Worm (Caenorhabditis elegans) whole organism, early embryonic: ENCODE results near the gene F32D1.3.

Experiments used
- B0310.2 ChIP-seq: sonication (generic microtip); optimal IDR thresholded peaks from 2 replicates; lab custom pipeline; 2016; ENCODE audit warnings: mild to moderate bottlenecking, missing genetic modification characterization, missing compliant biosample characterization
- F13C5.2 ChIP-seq: sonication (generic microtip); optimal IDR thresholded peaks from 2 replicates; lab custom pipeline; 2017; ENCODE audit warnings: mild to moderate bottlenecking, missing genetic modification characterization, inconsistent platforms, missing compliant biosample characterization
- aly-1 ChIP-seq: sonication (generic microtip); optimal IDR thresholded peaks from 2 replicates; lab custom pipeline; 2016; ENCODE audit warnings: missing genetic modification characterization, missing compliant biosample characterization
- ama-1 ChIP-seq: fragments of 150-350 bp; optimal IDR thresholded peaks from 2 replicates; lab custom pipeline; 2014
- ceh-13 ChIP-seq: fragments of 200-800 bp; sonication (Bioruptor generic); optimal IDR thresholded peaks from 2 replicates; lab custom pipeline; 2018; ENCODE audit warnings: mild to moderate bottlenecking, missing genetic modification characterization, missing compliant biosample characterization
- ceh-36 ChIP-seq: sonication (generic microtip); optimal IDR thresholded peaks from 2 replicates; lab custom pipeline; 2016; ENCODE audit warnings: missing genetic modification characterization, inconsistent platforms, missing compliant biosample characterization
- ets-7 ChIP-seq: sonication (generic microtip); optimal IDR thresholded peaks from 2 replicates; lab custom pipeline; 2016; ENCODE audit warnings: missing genotype, missing genetic modification characterization, missing compliant biosample characterization
- flt-1 ChIP-seq: fragments of 200-800 bp; sonication (Bioruptor generic); IDR thresholded peaks from 2 replicates; pipeline ENCODE4 v1.3.6; 2022; ENCODE audit warnings: missing genetic modification characterization, missing compliant biosample characterization
- hmbx-1 ChIP-seq: sonication (generic microtip); optimal IDR thresholded peaks from 2 replicates; lab custom pipeline; 2016; ENCODE audit warnings: mild to moderate bottlenecking, missing genetic modification characterization, missing compliant biosample characterization
- hmg-4 ChIP-seq: fragments of 200-800 bp; sonication (Bioruptor generic); optimal IDR thresholded peaks from 2 replicates; lab custom pipeline; 2018; ENCODE audit warnings: mild to moderate bottlenecking, missing genetic modification characterization, missing compliant biosample characterization
- hnd-1 ChIP-seq: sonication (generic microtip); optimal IDR thresholded peaks from 2 replicates; lab custom pipeline; 2016; ENCODE audit warnings: missing genetic modification characterization, missing compliant biosample characterization
- pes-1 ChIP-seq: fragments of 200-800 bp; sonication (Bioruptor generic); IDR thresholded peaks from 2 replicates; pipeline ENCODE4 v1.3.6; 2022; ENCODE audit warnings: missing genetic modification reagents, missing genetic modification characterization, missing compliant biosample characterization
- scrt-1 ChIP-seq: fragments of 200-800 bp; sonication (Bioruptor generic); IDR thresholded peaks from 2 replicates; pipeline ENCODE4 v1.3.6; 2022; ENCODE audit warnings: missing genetic modification characterization, missing compliant biosample characterization
- sea-1 ChIP-seq: fragments of 200-800 bp; sonication (Bioruptor generic); conservative IDR thresholded peaks from 2 replicates; pipeline ENCODE4 v1.3.6; 2022; ENCODE audit warnings: missing genetic modification characterization, missing compliant biosample characterization
- tbx-11 ChIP-seq: fragments of 200-800 bp; sonication (Bioruptor generic); IDR thresholded peaks from 2 replicates; pipeline ENCODE4 v1.3.6; 2022; ENCODE audit warnings: missing genetic modification characterization, missing compliant biosample characterization
- tbx-37 ChIP-seq: fragments of 200-800 bp; sonication (Bioruptor generic); conservative IDR thresholded peaks from 2 replicates; pipeline ENCODE4 v1.3.6; 2022; ENCODE audit warnings: missing genetic modification reagents, missing genetic modification characterization, missing compliant biosample characterization
- tra-4 ChIP-seq: sonication (generic microtip); optimal IDR thresholded peaks from 2 replicates; lab custom pipeline; 2017; ENCODE audit warnings: missing genetic modification characterization, missing compliant biosample characterization

Gene F32D1.3

DNA sequence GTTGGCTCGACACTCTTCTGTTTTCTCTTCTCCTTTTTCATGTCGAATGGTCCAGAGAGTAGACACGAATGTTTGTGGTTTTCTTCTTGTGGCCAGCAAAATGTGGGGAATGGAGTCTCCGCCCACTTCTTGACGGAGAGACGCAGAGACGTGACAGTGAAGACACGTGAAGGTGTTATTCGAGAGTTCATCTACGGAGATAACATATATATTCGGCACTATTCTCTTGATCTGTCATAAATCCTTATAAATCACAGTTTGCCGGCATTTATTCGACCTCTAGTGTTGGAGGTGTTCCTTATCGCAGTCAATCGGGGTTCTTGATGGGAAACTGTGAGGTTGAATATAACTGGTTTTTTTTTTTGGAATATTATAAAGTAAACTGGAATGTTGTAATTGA lies at the start of gene F32D1.3:
F32D1.3 (minus strand) TSS at position 65 of the 400 bp plus-strand sequence.
- TF ChIP-seq B0310.2 (no peak), scrt-1 (no peak), tbx-37 (GFP tag; lab: Robert Waterston, UW) (no peak), flt-1 (GFP tag; lab: Robert Waterston, UW) (no peak), ets-7 (tag; lab: Kevin White, UChicago) (no peak)

DNA sequence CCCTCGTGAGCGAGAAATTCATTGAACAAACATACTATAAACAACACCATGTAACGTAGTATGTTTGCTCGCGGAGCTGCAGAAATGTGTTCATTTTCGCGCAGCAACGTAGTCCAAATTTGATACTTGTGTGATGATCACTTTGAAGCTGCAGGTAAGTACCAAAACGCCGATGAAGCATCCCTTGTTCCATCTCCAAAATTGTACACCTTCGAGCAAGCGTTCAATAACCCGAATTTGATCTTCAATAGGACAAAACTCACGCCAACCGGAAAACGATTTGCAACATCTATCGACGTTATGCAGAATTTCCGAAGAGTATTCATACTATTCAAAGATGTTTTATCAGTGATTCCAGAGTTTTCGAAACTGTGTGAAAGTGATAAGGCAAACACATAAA lies 49.3 kb upstream of the F32D1.3 start, which contains the start of gene Y47D7A.3:
Y47D7A.3 (plus strand) TSS at position 301 of the 400 bp plus-strand sequence.
- TF ChIP-seq sea-1 (GFP tag; lab: Robert Waterston, UW) (no peak), tra-4 (no peak), B0310.2 (no peak), hmbx-1 (tag; lab: Kevin White, UChicago) (no peak), tbx-37 (GFP tag; lab: Robert Waterston, UW) (no peak), hnd-1 (tag; lab: Kevin White, UChicago) (no peak), ceh-36 (tag; lab: Kevin White, UChicago) (no peak), scrt-1 (no peak), ama-1 (lab: Kevin White, UChicago) (no peak), tbx-11 (GFP tag; lab: Robert Waterston, UW) (no peak), aly-1 (tag; lab: Kevin White, UChicago) (no peak), ceh-13 (no peak)

DNA sequence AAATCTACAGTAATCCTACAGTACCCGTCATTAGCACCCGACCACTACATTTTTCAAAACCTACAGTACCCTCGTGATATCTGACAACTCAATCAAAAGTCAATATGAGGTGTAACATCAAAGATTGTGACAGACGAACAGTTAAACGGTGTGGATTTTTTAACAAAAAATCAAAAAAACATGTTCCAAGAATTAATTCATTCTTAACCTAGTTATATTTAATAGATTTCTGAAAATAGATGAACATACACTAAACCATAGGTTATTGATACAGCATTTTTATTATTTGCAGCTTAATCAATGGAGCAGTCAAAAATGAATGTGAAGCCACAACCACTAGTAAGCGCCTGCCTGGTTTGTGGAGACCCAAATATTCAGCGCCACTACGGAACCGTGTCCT lies 46.1 kb upstream of the F32D1.3 start, which contains the start of gene nhr-118:
nhr-118 (plus strand) TSS at position 301 of the 400 bp plus-strand sequence.
- TF ChIP-seq hnd-1 (tag; lab: Kevin White, UChicago) (no peak), tbx-11 (GFP tag; lab: Robert Waterston, UW) (no peak), tra-4 (no peak), hmbx-1 (tag; lab: Kevin White, UChicago) (no peak), tbx-37 (GFP tag; lab: Robert Waterston, UW) (no peak)

DNA sequence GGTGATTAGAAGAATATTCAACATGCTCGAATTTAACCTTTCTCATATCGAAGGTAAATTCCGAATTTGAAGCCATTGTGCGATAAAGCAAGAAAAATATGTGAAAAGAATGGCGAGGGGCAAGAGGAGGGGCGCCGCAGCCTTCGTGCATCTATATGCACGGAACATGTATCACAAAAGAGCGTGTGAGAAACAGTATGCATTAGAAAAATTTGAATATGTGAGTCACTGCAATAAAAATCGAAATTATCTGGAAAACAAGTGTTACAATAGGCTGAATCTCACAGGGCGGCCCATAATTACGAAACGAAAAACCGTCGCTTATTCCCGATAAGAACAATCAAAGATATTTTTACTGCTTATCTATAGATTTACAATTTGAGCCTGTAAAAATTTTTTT lies 40.5 kb upstream of the F32D1.3 start, which contains the start of gene F13A2.5:
F13A2.5 (minus strand) TSS at position 101 of the 400 bp plus-strand sequence.
- TF ChIP-seq tbx-37 (GFP tag; lab: Robert Waterston, UW) (no peak), tra-4 (no peak), aly-1 (tag; lab: Kevin White, UChicago) (no peak), ets-7 (tag; lab: Kevin White, UChicago) (no peak), pes-1 (GFP tag; lab: Robert Waterston, UW) (no peak), ceh-13 (no peak), hmbx-1 (tag; lab: Kevin White, UChicago) (no peak), flt-1 (GFP tag; lab: Robert Waterston, UW) (no peak), hmg-4 (no peak), hnd-1 (tag; lab: Kevin White, UChicago) (no peak)

DNA sequence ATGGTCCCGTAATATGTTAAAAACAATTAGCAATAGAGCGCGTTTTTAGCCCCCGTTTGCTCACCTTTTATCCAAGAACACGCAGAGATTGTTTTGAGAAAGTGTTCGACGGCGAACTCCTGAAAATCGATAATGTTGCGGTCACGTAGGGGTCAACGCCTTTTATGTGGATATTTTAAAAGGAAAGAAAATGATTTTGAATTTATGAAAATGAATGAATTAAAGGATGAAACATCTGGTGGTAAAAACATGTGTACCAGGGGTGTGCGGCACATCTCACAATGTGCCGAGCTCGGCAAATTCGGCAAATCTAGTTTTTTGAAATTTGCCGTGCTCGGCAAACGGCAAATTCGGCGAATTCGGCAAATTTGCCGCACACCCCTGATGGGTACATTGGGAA lies 38.7 kb upstream of the F32D1.3 start, which contains the start of gene F13A2.4:
F13A2.4 (minus strand) TSS at position 101 of the 400 bp plus-strand sequence.
- TF ChIP-seq ceh-13: no peak
- TF ChIP-seq hnd-1 (tag; lab: Kevin White, UChicago): no peak
- TF ChIP-seq ceh-36 (tag; lab: Kevin White, UChicago): no peak
- TF ChIP-seq pes-1 (GFP tag; lab: Robert Waterston, UW): no peak
- TF ChIP-seq sea-1 (GFP tag; lab: Robert Waterston, UW): no peak
- TF ChIP-seq B0310.2: no peak
- no peak for TF ChIP-seq scrt-1
- TF ChIP-seq ets-7 (tag; lab: Kevin White, UChicago): no peak
- no peak for TF ChIP-seq tbx-11 (GFP tag; lab: Robert Waterston, UW)
- no peak for TF ChIP-seq tbx-37 (GFP tag; lab: Robert Waterston, UW)
- no peak for TF ChIP-seq hmbx-1 (tag; lab: Kevin White, UChicago)
- TF ChIP-seq F13C5.2 (tag; lab: Kevin White, UChicago): no peak
- TF ChIP-seq flt-1 (GFP tag; lab: Robert Waterston, UW): no peak
- no peak for TF ChIP-seq hmg-4
- TF ChIP-seq aly-1 (tag; lab: Kevin White, UChicago): no peak
- no peak for TF ChIP-seq ama-1 (lab: Kevin White, UChicago)
- TF ChIP-seq tra-4: no peak

DNA sequence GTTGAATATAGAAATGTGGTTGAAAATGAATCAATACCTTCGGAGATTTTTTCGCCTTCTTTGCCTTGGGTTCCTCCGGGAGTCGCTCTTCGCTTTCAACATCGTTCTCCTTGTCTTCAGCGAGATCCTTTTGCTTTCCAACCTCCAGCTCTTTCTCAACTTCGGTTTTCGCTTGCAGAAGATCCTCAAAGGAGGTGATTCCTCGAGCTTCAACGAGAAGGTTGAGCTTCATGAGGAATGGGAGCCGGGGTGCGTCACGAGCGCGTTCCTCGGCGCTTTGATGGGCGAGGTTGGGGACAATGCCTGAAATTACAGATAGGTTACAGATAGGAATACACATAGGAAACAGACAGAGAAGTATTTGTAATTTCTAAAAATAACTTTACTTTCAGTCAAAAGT lies 37.5 kb upstream of the F32D1.3 start:
- TF ChIP-seq ets-7 (tag; lab: Kevin White, UChicago) (no peak), tbx-37 (GFP tag; lab: Robert Waterston, UW) (no peak), B0310.2 (no peak), pes-1 (GFP tag; lab: Robert Waterston, UW) (no peak), tra-4 (no peak), ceh-13 (no peak), scrt-1 (no peak), tbx-11 (GFP tag; lab: Robert Waterston, UW) (no peak), ama-1 (lab: Kevin White, UChicago) (no peak), aly-1 (tag; lab: Kevin White, UChicago) (no peak), flt-1 (GFP tag; lab: Robert Waterston, UW) (no peak), hmg-4 (no peak), hmbx-1 (tag; lab: Kevin White, UChicago) (no peak), sea-1 (GFP tag; lab: Robert Waterston, UW) (no peak)

DNA sequence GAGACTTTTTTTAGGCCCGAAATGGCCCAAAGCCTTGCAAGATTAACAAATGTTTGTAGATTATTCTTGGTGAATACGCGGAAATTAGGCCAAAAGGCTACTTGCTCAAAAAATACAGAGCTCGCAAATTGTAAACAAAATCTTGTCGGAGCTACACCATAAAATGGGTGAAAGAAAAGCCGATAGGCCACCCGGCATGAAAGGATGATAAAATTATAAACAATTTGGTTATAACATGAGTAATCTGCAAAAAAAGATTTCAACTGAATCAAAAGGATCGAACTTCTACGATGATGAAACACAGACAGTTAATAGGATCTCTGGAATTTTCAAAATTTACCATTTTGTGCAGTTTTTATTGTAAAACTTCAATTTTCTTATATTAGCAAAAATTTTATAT lies 36.8 kb upstream of the F32D1.3 start:
- TF ChIP-seq ets-7 (tag; lab: Kevin White, UChicago) (no peak), B0310.2 (no peak)

DNA sequence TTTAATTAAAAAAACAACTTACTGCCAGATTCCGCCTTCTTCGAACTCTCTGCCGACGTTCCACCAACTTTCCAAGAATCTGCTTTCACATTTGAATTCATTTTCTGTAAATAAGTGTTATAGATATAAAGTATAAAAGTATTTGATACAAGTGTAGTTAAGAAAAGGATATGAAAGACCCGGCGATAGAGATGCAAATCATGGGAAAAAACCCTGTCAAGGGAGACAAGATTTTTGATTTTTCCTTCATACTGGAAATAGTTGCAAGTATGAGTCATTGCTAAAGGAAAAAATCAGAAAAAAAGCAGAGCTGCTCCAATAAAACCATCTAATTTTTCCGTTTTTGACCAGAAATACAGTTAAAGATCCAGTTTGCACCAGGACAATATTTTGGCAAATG lies 34.9 kb upstream of the F32D1.3 start, which contains the start of gene F13A2.3:
F13A2.3 (minus strand) TSS at position 101 of the 400 bp plus-strand sequence.
- TF ChIP-seq hnd-1 (tag; lab: Kevin White, UChicago) (no peak), sea-1 (GFP tag; lab: Robert Waterston, UW) (no peak), ceh-36 (tag; lab: Kevin White, UChicago) (no peak), tbx-11 (GFP tag; lab: Robert Waterston, UW) (no peak), pes-1 (GFP tag; lab: Robert Waterston, UW) (no peak), flt-1 (GFP tag; lab: Robert Waterston, UW) (no peak), hmg-4 (no peak), tra-4 (no peak), B0310.2 (no peak), scrt-1 (no peak), hmbx-1 (tag; lab: Kevin White, UChicago) (no peak), aly-1 (tag; lab: Kevin White, UChicago) (no peak), ama-1 (lab: Kevin White, UChicago) (no peak), ets-7 (tag; lab: Kevin White, UChicago) (no peak), tbx-37 (GFP tag; lab: Robert Waterston, UW) (no peak), ceh-13 (no peak)
